Fruit fly (Drosophila melanogaster) whole organism, embryonic: ENCODE data around the gene CG31637.

Experiments
- CG10321 ChIP-seq: fragments of 200-800 bp; sonication (Bioruptor generic); IDR thresholded peaks from 2 replicates; pipeline ENCODE4 v1.3.6; 2022; ENCODE audit warnings: missing biosample characterization, missing genetic modification characterization
- CG15514 ChIP-seq: fragments of 200-800 bp; sonication (Bioruptor generic); optimal IDR thresholded peaks from 3 replicates; lab custom pipeline; 2017; ENCODE audit warnings: missing biosample characterization, missing genetic modification characterization, mild to moderate bottlenecking, moderate library complexity, missing genetic modification reagents
- CTCF ChIP-seq: fragments of 200-800 bp; sonication (Bioruptor generic); optimal IDR thresholded peaks from 2 replicates; lab custom pipeline; 2017; ENCODE audit warnings: missing biosample characterization, mild to moderate bottlenecking, missing genetic modification characterization, moderate library complexity
- Hsf ChIP-seq: fragments of 200-800 bp; sonication (Bioruptor generic); optimal IDR thresholded peaks from 3 replicates; lab custom pipeline; 2016; ENCODE audit warnings: missing biosample characterization, missing genetic modification characterization
- Mad ChIP-seq: fragments of 200-800 bp; sonication (Bioruptor generic); optimal IDR thresholded peaks from 2 replicates; lab custom pipeline; 2016; ENCODE audit warnings: missing biosample characterization, missing genetic modification characterization
- gce ChIP-seq: fragments of 200-800 bp; sonication (Bioruptor generic); IDR thresholded peaks from 3 replicates; pipeline ENCODE4 v1.3.6; 2022; ENCODE audit warnings: missing biosample characterization, missing genetic modification characterization
- pfk ChIP-seq: fragments of 200-800 bp; sonication (Bioruptor generic); optimal IDR thresholded peaks from 2 replicates; lab custom pipeline; 2018; ENCODE audit warnings: missing biosample characterization, mild to moderate bottlenecking, missing genetic modification characterization, moderate library complexity
- zfh1 ChIP-seq: fragments of 200-800 bp; sonication (Bioruptor generic); IDR thresholded peaks from 3 replicates; pipeline ENCODE4 v1.3.6; 2022; ENCODE audit warnings: missing biosample characterization, missing genetic modification characterization

dm6 chr2L:6564955-6565354, 66.5 kb downstream of the CG31637 start:
- TF ChIP-seq zfh1 (no peak), Mad (no peak), gce (no peak), CTCF (GFP tag; lab: Kevin White, UChicago) (no peak), Hsf (no peak), pfk (GFP tag; lab: Kevin White, UChicago) (no peak), CG15514 (no peak), CG10321 (GFP tag; lab: Robert Waterston, UW) (no peak)
